Worm (Caenorhabditis elegans): ENCODE results near the gene T14F9.2.

ce11 chrX:2266777-2267176 is 32.7 kb downstream of the T14F9.2 start:
- TF ChIP-seq dpl-1 (GFP tag; optimal IDR thresholded peaks at IDR 0.05) (no peak), Y105C5A.15 (GFP tag; IDR thresholded peaks at IDR 0.05) (no peak), ama-1 (optimal IDR thresholded peaks at IDR 0.05) (no peak), lin-13 (GFP tag; optimal IDR thresholded peaks at IDR 0.05) (no peak), lsy-2 (tag; optimal IDR thresholded peaks at IDR 0.05) (no peak), nhr-28 (tag; optimal IDR thresholded peaks at IDR 0.05) (no peak), lin-1 (GFP tag; IDR thresholded peaks at IDR 0.05) (no peak), nhr-237 (tag; optimal IDR thresholded peaks at IDR 0.05) (no peak), lin-15B (tag; optimal IDR thresholded peaks at IDR 0.05) (no peak)

Data from whole organism, L4 larva.